Worm (Caenorhabditis elegans): Measurements from ENCODE around the gene daao-1.

- TF ChIP-seq aly-2 (tag; optimal IDR thresholded peaks at IDR 0.05) (no peak), nhr-11 (tag; optimal IDR thresholded peaks at IDR 0.05) (no peak), aha-1 (tag) (no peak)
These were observed 44.7 kb downstream of the daao-1 start for ce11 chrIV:2658733-2659132.
